Worm (Caenorhabditis elegans): ENCODE results near the gene fbxa-220.

The fbxa-220 gene

ce11 chrIII:11446826-11447225 is 37.2 kb downstream of the fbxa-220 start:
- TF ChIP-seq unc-62 (GFP tag; optimal IDR thresholded peaks at IDR 0.05) (no peak), aly-2 (tag; optimal IDR thresholded peaks at IDR 0.05) (no peak), lin-39 (tag; optimal IDR thresholded peaks at IDR 0.05) (no peak), zag-1 (tag; optimal IDR thresholded peaks at IDR 0.05) (no peak)

ce11 chrIII:11444796-11445386 is 39.1 kb downstream of the fbxa-220 start:
- TF ChIP-seq elt-1 (tag; optimal IDR thresholded peaks at IDR 0.05): no peak
- TF ChIP-seq C34F6.9 (tag; optimal IDR thresholded peaks at IDR 0.05): peak; percentile 74
- TF ChIP-seq ztf-11 (tag; optimal IDR thresholded peaks at IDR 0.05): no peak
- no peak for TF ChIP-seq nhr-237 (tag; optimal IDR thresholded peaks at IDR 0.05)
- no peak for TF ChIP-seq peb-1 (tag; optimal IDR thresholded peaks at IDR 0.05)
- TF ChIP-seq sma-3 (GFP tag; optimal IDR thresholded peaks at IDR 0.05): peak; percentile 59
- TF ChIP-seq nhr-23 (tag; optimal IDR thresholded peaks at IDR 0.05): no peak
- no peak for TF ChIP-seq lin-39 (tag; optimal IDR thresholded peaks at IDR 0.05)
- no peak for TF ChIP-seq nhr-12 (tag; optimal IDR thresholded peaks at IDR 0.05)
- no peak for TF ChIP-seq alr-1 (tag; optimal IDR thresholded peaks at IDR 0.05)
- no peak for TF ChIP-seq lin-13 (GFP tag; optimal IDR thresholded peaks at IDR 0.05)
- TF ChIP-seq zag-1 (tag; optimal IDR thresholded peaks at IDR 0.05): no peak
- peak; percentile 42 for TF ChIP-seq F13H6.1 (tag; optimal IDR thresholded peaks at IDR 0.05)
- TF ChIP-seq mab-5 (tag; optimal IDR thresholded peaks at IDR 0.05): no peak
- peak; percentile 41 for TF ChIP-seq nhr-21 (tag; optimal IDR thresholded peaks at IDR 0.05)
- no peak for TF ChIP-seq nhr-6 (tag; optimal IDR thresholded peaks at IDR 0.05)
- TF ChIP-seq nhr-25 (tag; optimal IDR thresholded peaks at IDR 0.05): peak; percentile 22
- TF ChIP-seq ama-1 (optimal IDR thresholded peaks at IDR 0.05): no peak
- no peak for TF ChIP-seq snpc-4 (tag; optimal IDR thresholded peaks at IDR 0.05)
- TF ChIP-seq ztf-4 (tag; optimal IDR thresholded peaks at IDR 0.05): no peak
- peak; percentile 24 for TF ChIP-seq sma-9 (GFP tag; optimal IDR thresholded peaks at IDR 0.05)
- TF ChIP-seq sma-9 (tag; optimal IDR thresholded peaks at IDR 0.05): no peak
- no peak for TF ChIP-seq unc-55 (GFP tag; optimal IDR thresholded peaks at IDR 0.05)
- TF ChIP-seq nhr-10 (tag; optimal IDR thresholded peaks at IDR 0.05): no peak
- no peak for TF ChIP-seq blmp-1 (tag; optimal IDR thresholded peaks at IDR 0.05; ENCODE audit: insufficient read depth)
- TF ChIP-seq skn-1 (tag; optimal IDR thresholded peaks at IDR 0.05): no peak
- no peak for TF ChIP-seq unc-39 (tag; optimal IDR thresholded peaks at IDR 0.05)
- no peak for TF ChIP-seq ZK546.5 (tag; optimal IDR thresholded peaks at IDR 0.05)
- no peak for TF ChIP-seq nhr-77 (tag; optimal IDR thresholded peaks at IDR 0.05)
- TF ChIP-seq gmeb-1 (tag; optimal IDR thresholded peaks at IDR 0.05): peak; percentile 52
- peak; percentile 66 for TF ChIP-seq crh-2 (tag; optimal IDR thresholded peaks at IDR 0.05)
- peak in 1 of 2 experiments; percentile 51 for TF ChIP-seq lsy-2 (tag; optimal IDR thresholded peaks at IDR 0.05)
- TF ChIP-seq fos-1 (tag; optimal IDR thresholded peaks at IDR 0.05): peak; percentile 14
- no peak for TF ChIP-seq Y55F3AM.14 (GFP tag; optimal IDR thresholded peaks at IDR 0.05)
- no peak for TF ChIP-seq ceh-16 (tag; optimal IDR thresholded peaks at IDR 0.05)
- TF ChIP-seq egl-27 (tag; optimal IDR thresholded peaks at IDR 0.05): no peak
- TF ChIP-seq ceh-82 (tag; optimal IDR thresholded peaks at IDR 0.05): no peak
- no peak for TF ChIP-seq R02D3.7 (tag; optimal IDR thresholded peaks at IDR 0.05)

- TF ChIP-seq ceh-82 (tag; optimal IDR thresholded peaks at IDR 0.05) (no peak), unc-62 (GFP tag; optimal IDR thresholded peaks at IDR 0.05) (no peak), snpc-4 (tag; optimal IDR thresholded peaks at IDR 0.05) (peak; percentile 18)
Measured at ce11 chrIII:11443408-11443994, 40.5 kb downstream of the fbxa-220 start.

ce11 chrIII:11442556-11442955 is 41.4 kb downstream of the fbxa-220 start, which contains the start of gene sbp-1:
TSS of gene sbp-1 (minus strand) at chrIII:11442566.
- TF ChIP-seq unc-55 (GFP tag; optimal IDR thresholded peaks at IDR 0.05) (no peak), fos-1 (tag; optimal IDR thresholded peaks at IDR 0.05) (peak; percentile 55)
